Worm (Caenorhabditis elegans): ENCODE measurements around the gene srh-245.

srh-245 gene

ce11 chrV:655823-656222, at the start of gene srh-245:
Gene srh-245, minus strand, starts transcription at chrV:655923.
- no peak for TF ChIP-seq fos-1 (tag; optimal IDR thresholded peaks at IDR 0.05)
- no peak for TF ChIP-seq unc-39 (tag; optimal IDR thresholded peaks at IDR 0.05)

ce11 chrV:702260-702659, 46.5 kb upstream of the srh-245 start, which contains the start of gene srbc-37:
Gene srbc-37, plus strand, starts transcription at chrV:702560.
- no peak for TF ChIP-seq sea-2 (GFP tag; optimal IDR thresholded peaks at IDR 0.05)
- TF ChIP-seq nfya-1 (tag; optimal IDR thresholded peaks at IDR 0.05; ENCODE audit: insufficient read depth): no peak
- TF ChIP-seq ztf-4 (tag; optimal IDR thresholded peaks at IDR 0.05): no peak
- TF ChIP-seq nhr-76 (tag; optimal IDR thresholded peaks at IDR 0.05): no peak
- no peak for TF ChIP-seq ztf-11 (tag; optimal IDR thresholded peaks at IDR 0.05)
- TF ChIP-seq nhr-43 (tag; optimal IDR thresholded peaks at IDR 0.05; ENCODE audit: poor library complexity, severe bottlenecking): no peak
- no peak for TF ChIP-seq snpc-4 (tag; optimal IDR thresholded peaks at IDR 0.05)
- no peak for TF ChIP-seq nhr-28 (tag; optimal IDR thresholded peaks at IDR 0.05)
- TF ChIP-seq ama-1 (optimal IDR thresholded peaks at IDR 0.05): no peak
- no peak for TF ChIP-seq fos-1 (tag; optimal IDR thresholded peaks at IDR 0.05)
- no peak for TF ChIP-seq ZK546.5 (tag; optimal IDR thresholded peaks at IDR 0.05)
- TF ChIP-seq nhr-77 (tag; optimal IDR thresholded peaks at IDR 0.05): no peak
- no peak for TF ChIP-seq mdl-1 (tag; optimal IDR thresholded peaks at IDR 0.05)
- TF ChIP-seq lin-15B (tag; optimal IDR thresholded peaks at IDR 0.05): no peak
- no peak for TF ChIP-seq pqm-1 (tag; optimal IDR thresholded peaks at IDR 0.05)
- no peak for TF ChIP-seq lin-39 (tag; optimal IDR thresholded peaks at IDR 0.05)
- no peak for TF ChIP-seq hmg-11 (tag; optimal IDR thresholded peaks at IDR 0.05)
- TF ChIP-seq ceh-16 (tag; optimal IDR thresholded peaks at IDR 0.05): no peak

DNA sequence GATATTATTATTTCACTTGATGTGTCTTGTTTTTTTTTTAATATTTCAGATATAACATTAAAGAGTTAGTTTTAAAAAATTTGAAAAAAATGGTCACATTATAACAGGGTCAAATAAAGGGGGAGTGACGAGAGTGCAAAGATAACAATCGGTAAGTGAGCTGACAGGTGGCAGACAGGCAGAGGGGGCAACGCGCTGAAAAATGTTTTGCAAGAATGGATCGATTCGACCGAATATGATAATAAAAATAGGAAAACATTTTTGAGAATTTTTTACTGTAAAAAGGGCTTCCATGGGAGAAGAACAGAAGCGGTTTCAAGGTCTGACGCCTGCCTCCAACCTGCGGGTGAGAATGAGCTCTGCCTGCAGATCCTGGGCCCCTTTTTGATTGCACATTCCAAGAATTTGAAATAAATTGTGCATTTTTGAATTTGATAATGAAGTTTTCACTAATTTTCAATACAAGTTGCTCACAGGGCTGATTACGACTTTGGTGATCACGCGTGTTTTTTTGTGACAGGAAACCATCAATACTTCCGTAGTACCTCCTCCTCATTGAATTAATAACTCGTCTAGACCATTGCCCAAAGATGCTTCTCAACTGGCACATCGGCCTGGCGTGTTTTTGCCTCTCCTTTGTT, 43.9 kb upstream of the srh-245 start, which contains the start of the genes ugt-29 and srx-5:
ugt-29 (minus strand) TSS at position 101 of the 641 bp plus-strand sequence.
srx-5 (plus strand) TSS at position 591 of the 641 bp plus-strand sequence.
- no peak for TF ChIP-seq ztf-11 (tag; optimal IDR thresholded peaks at IDR 0.05)
- TF ChIP-seq nfya-1 (tag; optimal IDR thresholded peaks at IDR 0.05; ENCODE audit: insufficient read depth): no peak
- no peak for TF ChIP-seq ceh-28 (tag; optimal IDR thresholded peaks at IDR 0.05)
- TF ChIP-seq pha-4 (tag; optimal IDR thresholded peaks at IDR 0.05): no peak
- no peak for TF ChIP-seq sea-2 (GFP tag; optimal IDR thresholded peaks at IDR 0.05)
- no peak for TF ChIP-seq nhr-11 (tag; optimal IDR thresholded peaks at IDR 0.05)
- TF ChIP-seq eor-1 (tag; optimal IDR thresholded peaks at IDR 0.05): no peak
- TF ChIP-seq ztf-4 (tag; optimal IDR thresholded peaks at IDR 0.05): no peak
- no peak for TF ChIP-seq nhr-28 (tag; optimal IDR thresholded peaks at IDR 0.05)
- TF ChIP-seq lin-15B (tag; optimal IDR thresholded peaks at IDR 0.05): no peak
- no peak for TF ChIP-seq R02D3.7 (tag; optimal IDR thresholded peaks at IDR 0.05)
- TF ChIP-seq zag-1 (tag; optimal IDR thresholded peaks at IDR 0.05): no peak

ce11 chrV:699051-699450, 43.3 kb upstream of the srh-245 start:
- TF ChIP-seq nhr-25 (tag; optimal IDR thresholded peaks at IDR 0.05) (no peak), nhr-67 (tag; optimal IDR thresholded peaks at IDR 0.05) (no peak), ztf-11 (tag; optimal IDR thresholded peaks at IDR 0.05) (no peak), fkh-2 (tag; optimal IDR thresholded peaks at IDR 0.05) (no peak), elt-1 (tag; optimal IDR thresholded peaks at IDR 0.05) (no peak), skn-1 (tag; optimal IDR thresholded peaks at IDR 0.05) (no peak), unc-62 (GFP tag; optimal IDR thresholded peaks at IDR 0.05) (no peak), lin-39 (tag; optimal IDR thresholded peaks at IDR 0.05) (no peak), ceh-9 (tag; optimal IDR thresholded peaks at IDR 0.05) (no peak), ceh-28 (tag; optimal IDR thresholded peaks at IDR 0.05) (no peak), fkh-10 (GFP tag; optimal IDR thresholded peaks at IDR 0.05) (no peak), mdl-1 (tag; optimal IDR thresholded peaks at IDR 0.05) (no peak), fos-1 (tag; optimal IDR thresholded peaks at IDR 0.05) (no peak), daf-12 (tag; optimal IDR thresholded peaks at IDR 0.05) (no peak), tbx-2 (tag; optimal IDR thresholded peaks at IDR 0.05) (no peak), lsy-12 (tag; optimal IDR thresholded peaks at IDR 0.05) (no peak), nhr-43 (tag; optimal IDR thresholded peaks at IDR 0.05; ENCODE audit: poor library complexity, severe bottlenecking) (no peak)

Data from whole organism, L3 larva.